Fruit fly (Drosophila melanogaster) whole organism, embryonic: ENCODE data around the gene alphaTub67C.

ENCODE experiments used
- CG34422 ChIP-seq: fragments of 200-800 bp; sonication (Bioruptor generic); IDR thresholded peaks from 3 replicates; pipeline ENCODE4 v1.3.6; 2022; ENCODE audit warnings: missing biosample characterization, missing genetic modification characterization
- CG7928 ChIP-seq: fragments of 200-800 bp; sonication (Bioruptor generic); optimal IDR thresholded peaks from 2 replicates; lab custom pipeline; 2017; ENCODE audit warnings: missing biosample characterization, mild to moderate bottlenecking, missing genetic modification characterization
- CTCF ChIP-seq: fragments of 200-800 bp; sonication (Bioruptor generic); optimal IDR thresholded peaks from 2 replicates; lab custom pipeline; 2017; ENCODE audit warnings: missing biosample characterization, mild to moderate bottlenecking, missing genetic modification characterization, moderate library complexity
- E2f1 ChIP-seq: fragments of 200-800 bp; sonication (Bioruptor generic); IDR thresholded peaks from 2 replicates; pipeline ENCODE4 v1.3.6; 2022; ENCODE audit warnings: missing biosample characterization, missing genetic modification characterization
- Hr51 ChIP-seq, 2 experiments: fragments of 200-800 bp; sonication (Bioruptor generic); optimal IDR thresholded peaks; 2 replicates in 1 of 2; 3 replicates in 1 of 2; lab custom pipeline; 2016 to 2018; ENCODE audit warnings: missing biosample characterization in 2 of 2, missing genetic modification characterization in 2 of 2, mild to moderate bottlenecking in 1 of 2, moderate library complexity in 1 of 2
- Opbp ChIP-seq: fragments of 200-800 bp; sonication (Bioruptor generic); IDR thresholded peaks from 3 replicates; pipeline ENCODE4 v1.3.6; 2022; ENCODE audit warnings: missing biosample characterization, missing genetic modification characterization; ENCODE audit not compliant: partially characterized antibody
- crc ChIP-seq: fragments of 200-800 bp; sonication (Bioruptor generic); optimal IDR thresholded peaks from 2 replicates; lab custom pipeline; 2016; ENCODE audit warnings: missing biosample characterization, missing genetic modification characterization

DNA sequence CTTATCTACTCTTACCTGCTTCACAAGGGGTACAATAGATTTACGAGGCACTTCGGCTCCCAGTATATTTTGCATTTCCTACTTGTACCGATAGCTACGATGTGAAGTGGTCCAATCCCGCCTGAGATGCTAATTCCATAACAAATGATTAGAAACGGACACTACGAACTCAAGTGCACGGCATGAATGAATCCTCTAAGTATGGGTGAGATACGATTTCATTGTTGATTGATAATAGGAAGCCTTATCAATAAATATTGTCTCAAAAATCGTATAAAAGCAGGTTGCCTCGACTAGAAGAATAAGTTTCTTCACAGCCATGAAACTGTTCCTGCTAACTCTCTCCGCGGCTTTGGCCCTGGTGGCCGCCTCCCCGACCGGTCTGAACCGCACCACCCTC is 40.4 kb upstream of the alphaTub67C start, which contains the start of gene CG18180:
- no peak for TF ChIP-seq CTCF
- no peak for TF ChIP-seq crc (GFP tag; lab: Kevin White, UChicago)
- TF ChIP-seq CG34422 (GFP tag; lab: Robert Waterston, UW): no peak
- TF ChIP-seq E2f1 (GFP tag; lab: Robert Waterston, UW): no peak
- no peak for TF ChIP-seq Hr51 (GFP tag; optimal IDR thresholded peaks at IDR 0.05; lab: Kevin White, UChicago)
- TF ChIP-seq CG7928: no peak
- no peak for TF ChIP-seq Opbp (GFP tag; lab: Robert Waterston, UW)
